ENCODE assay signal across 1 fruit fly cellular context in the genomic region with DNA sequence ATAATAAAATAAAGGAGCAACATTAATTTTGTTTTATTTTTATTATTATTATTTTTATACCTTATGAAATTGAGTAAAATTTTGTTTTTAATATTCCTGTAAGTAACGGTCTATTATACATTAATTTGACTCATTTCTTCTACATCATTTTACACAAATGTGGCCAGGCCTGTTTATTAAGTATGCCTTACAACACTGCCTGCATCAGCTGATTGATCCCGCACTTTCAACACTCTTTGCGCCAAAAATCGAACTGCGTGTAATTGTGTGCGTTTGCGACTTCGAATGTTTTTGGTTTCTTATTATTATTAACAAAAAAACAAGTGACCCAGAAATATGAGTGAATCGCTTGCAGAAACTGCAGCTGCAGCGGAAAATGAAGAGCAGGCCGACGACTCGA.
TF ChIP-seq lines count a peak whose summit lies in the region.

A gene (plus strand): TSS at position 185 of the 400 bp plus-strand sequence.

TF ChIP-seq in whole organism, embryonic, 481 proteins besides CTCF, POLR2A, EP300 and RAD21 (continued from another document and continues in another):
- TF ChIP-seq Scr (GFP tag; IDR thresholded peaks at IDR 0.05; lab: Robert Waterston, UW; ENCODE audit: partially characterized antibody) = no peak
- TF ChIP-seq CG30431 (GFP tag; optimal IDR thresholded peaks at IDR 0.05; lab: Kevin White, UChicago) = no peak
- peak; percentile 29; the same call in 1 of the 3 replicates for TF ChIP-seq knrl (GFP tag; IDR thresholded peaks at IDR 0.05; lab: Robert Waterston, UW; ENCODE audit: partially characterized antibody)
- no peak for TF ChIP-seq NK7.1 (GFP tag; optimal IDR thresholded peaks at IDR 0.05; lab: Kevin White, UChicago)
- TF ChIP-seq GATAe (GFP tag; conservative IDR thresholded peaks at IDR 0.05; lab: Robert Waterston, UW) = no peak
- peak; percentile 60 for TF ChIP-seq mam (GFP tag; optimal IDR thresholded peaks at IDR 0.05; lab: Kevin White, UChicago)
- TF ChIP-seq run (tag; optimal IDR thresholded peaks at IDR 0.05; lab: Kevin White, UChicago) = no peak
- TF ChIP-seq tin (GFP tag; optimal IDR thresholded peaks at IDR 0.05; lab: Kevin White, UChicago) = peak; percentile 13
- TF ChIP-seq caup (GFP tag; optimal IDR thresholded peaks at IDR 0.05; lab: Kevin White, UChicago; ENCODE audit: severe bottlenecking) = peak; percentile 58
- TF ChIP-seq her (GFP tag; optimal IDR thresholded peaks at IDR 0.05; lab: Kevin White, UChicago) = peak; percentile 10
- no peak for TF ChIP-seq Hmx (GFP tag; optimal IDR thresholded peaks at IDR 0.05; lab: Kevin White, UChicago)
- TF ChIP-seq lov (optimal IDR thresholded peaks at IDR 0.05; lab: Kevin White, UChicago) = no peak
- no peak for TF ChIP-seq lov (GFP tag; IDR thresholded peaks at IDR 0.05; lab: Robert Waterston, UW)
- TF ChIP-seq cg (GFP tag; optimal IDR thresholded peaks at IDR 0.05; lab: Kevin White, UChicago) = peak; percentile 68
- TF ChIP-seq CG13624 (GFP tag; optimal IDR thresholded peaks at IDR 0.05; lab: Kevin White, UChicago) = peak; percentile 61
- no peak for TF ChIP-seq CG15073 (GFP tag; optimal IDR thresholded peaks at IDR 0.05; lab: Kevin White, UChicago)
- TF ChIP-seq crc (GFP tag; optimal IDR thresholded peaks at IDR 0.05; lab: Kevin White, UChicago) = no peak
- TF ChIP-seq Ptx1 (GFP tag; IDR thresholded peaks at IDR 0.05; lab: Robert Waterston, UW) = peak; percentile 11; the same call in 1 of the 2 replicates
- no peak for TF ChIP-seq CG10431 (GFP tag; optimal IDR thresholded peaks at IDR 0.05; lab: Kevin White, UChicago)
- TF ChIP-seq fd3F (GFP tag; optimal IDR thresholded peaks at IDR 0.05; lab: Kevin White, UChicago) = no peak
- no peak for TF ChIP-seq ro (GFP tag; IDR thresholded peaks at IDR 0.05; lab: Robert Waterston, UW)
- no peak for TF ChIP-seq Ravus (GFP tag; IDR thresholded peaks at IDR 0.05; lab: Robert Waterston, UW)
- no peak for TF ChIP-seq odd (GFP tag; optimal IDR thresholded peaks at IDR 0.05; lab: Kevin White, UChicago)
- TF ChIP-seq ems (GFP tag; optimal IDR thresholded peaks at IDR 0.05; lab: Kevin White, UChicago) = peak; percentile 49
- no peak for TF ChIP-seq vfl (GFP tag; optimal IDR thresholded peaks at IDR 0.05; lab: Kevin White, UChicago)
- TF ChIP-seq CG7357 (GFP tag; IDR thresholded peaks at IDR 0.05; lab: Robert Waterston, UW) = no peak
- TF ChIP-seq Meics (GFP tag; optimal IDR thresholded peaks at IDR 0.05; lab: Kevin White, UChicago) = no peak
- no peak for TF ChIP-seq Vsx1 (GFP tag; optimal IDR thresholded peaks at IDR 0.05; lab: Kevin White, UChicago)
- TF ChIP-seq D19A (tag; optimal IDR thresholded peaks at IDR 0.05; lab: Kevin White, UChicago) = no peak
- no peak for TF ChIP-seq CG2875 (GFP tag; optimal IDR thresholded peaks at IDR 0.05; lab: Kevin White, UChicago)
- no peak for TF ChIP-seq CG10321 (GFP tag; IDR thresholded peaks at IDR 0.05; lab: Robert Waterston, UW)
- peak; percentile 14 for TF ChIP-seq exex (tag; optimal IDR thresholded peaks at IDR 0.05; lab: Kevin White, UChicago)
- peak; percentile 94 for TF ChIP-seq gcm (GFP tag; optimal IDR thresholded peaks at IDR 0.05; lab: Kevin White, UChicago)
- no peak for TF ChIP-seq CG12104 (GFP tag; optimal IDR thresholded peaks at IDR 0.05; lab: Kevin White, UChicago)
- no peak for TF ChIP-seq CG4328 (GFP tag; optimal IDR thresholded peaks at IDR 0.05; lab: Kevin White, UChicago)
- no peak for TF ChIP-seq unpg (GFP tag; optimal IDR thresholded peaks at IDR 0.05; lab: Kevin White, UChicago)
- TF ChIP-seq CG2889 (GFP tag; IDR thresholded peaks at IDR 0.05; lab: Robert Waterston, UW) = no peak
- peak; percentile 40 for TF ChIP-seq CG12391 (tag; optimal IDR thresholded peaks at IDR 0.05; lab: Kevin White, UChicago)
- peak; percentile 42 for TF ChIP-seq MESR4 (GFP tag; optimal IDR thresholded peaks at IDR 0.05; lab: Kevin White, UChicago)
- peak; percentile 41; the same call in 1 of the 3 replicates for TF ChIP-seq ken (GFP tag; IDR thresholded peaks at IDR 0.05; lab: Robert Waterston, UW)
- peak; percentile 66 for TF ChIP-seq CG12659 (GFP tag; optimal IDR thresholded peaks at IDR 0.05; lab: Kevin White, UChicago)
- TF ChIP-seq CG2120 (GFP tag; optimal IDR thresholded peaks at IDR 0.05; lab: Kevin White, UChicago) = peak; percentile 75
- peak; percentile 65 for TF ChIP-seq Bgb (GFP tag; IDR thresholded peaks at IDR 0.05; lab: Robert Waterston, UW; ENCODE audit: partially characterized antibody)
- TF ChIP-seq CG8765 (GFP tag; IDR thresholded peaks at IDR 0.05; lab: Robert Waterston, UW) = no peak
- no peak for TF ChIP-seq psq (GFP tag; optimal IDR thresholded peaks at IDR 0.05; lab: Kevin White, UChicago)
- peak; percentile 53 for TF ChIP-seq CG15601 (tag; optimal IDR thresholded peaks at IDR 0.05; lab: Kevin White, UChicago)
- peak; percentile 26 for TF ChIP-seq bcd (GFP tag; optimal IDR thresholded peaks at IDR 0.05; lab: Kevin White, UChicago)
- no peak for TF ChIP-seq D19B (GFP tag; optimal IDR thresholded peaks at IDR 0.05; lab: Kevin White, UChicago)
- peak; percentile 40 for TF ChIP-seq gro (GFP tag; optimal IDR thresholded peaks at IDR 0.05; lab: Kevin White, UChicago)
- TF ChIP-seq MTF-1 (GFP tag; optimal IDR thresholded peaks at IDR 0.05; lab: Kevin White, UChicago; ENCODE audit: borderline replicate concordance) = no peak
- no peak for TF ChIP-seq az2 (GFP tag; optimal IDR thresholded peaks at IDR 0.05; lab: Kevin White, UChicago)
- no peak for TF ChIP-seq yki (optimal IDR thresholded peaks at IDR 0.05; lab: Kevin White, UChicago)
- TF ChIP-seq CG16813 (GFP tag; IDR thresholded peaks at IDR 0.05; lab: Robert Waterston, UW; ENCODE audit: partially characterized antibody) = peak; percentile 53; the same call in 2 of the 3 replicates
- TF ChIP-seq ind (GFP tag; optimal IDR thresholded peaks at IDR 0.05; lab: Kevin White, UChicago) = peak; percentile 22
- TF ChIP-seq Gsc (GFP tag; IDR thresholded peaks at IDR 0.05; lab: Robert Waterston, UW) = no peak
- no peak for TF ChIP-seq Atf-2 (GFP tag; optimal IDR thresholded peaks at IDR 0.05; lab: Kevin White, UChicago)
- TF ChIP-seq sens-2 (GFP tag; IDR thresholded peaks at IDR 0.05; lab: Robert Waterston, UW) = no peak
- peak; percentile 62 for TF ChIP-seq Xrp1 (GFP tag; IDR thresholded peaks at IDR 0.05; lab: Robert Waterston, UW)
- no peak for TF ChIP-seq peb (GFP tag; IDR thresholded peaks at IDR 0.05; lab: Robert Waterston, UW)
- no peak for TF ChIP-seq kah (GFP tag; optimal IDR thresholded peaks at IDR 0.05; lab: Kevin White, UChicago)
- no peak for TF ChIP-seq fru (optimal IDR thresholded peaks at IDR 0.05; lab: Kevin White, UChicago)
- peak; percentile 40 for TF ChIP-seq PHDP (tag; optimal IDR thresholded peaks at IDR 0.05; lab: Kevin White, UChicago)
- peak; percentile 33 for TF ChIP-seq Fer1 (GFP tag; optimal IDR thresholded peaks at IDR 0.05; lab: Kevin White, UChicago)
- peak; percentile 25 for TF ChIP-seq CG8290 (GFP tag; optimal IDR thresholded peaks at IDR 0.05; lab: Kevin White, UChicago)
- peak in 1 of 2 experiments; percentile 85 for TF ChIP-seq CG8290 (tag; optimal IDR thresholded peaks at IDR 0.05; lab: Kevin White, UChicago)
- no peak for TF ChIP-seq Trl (optimal IDR thresholded peaks at IDR 0.05; lab: Kevin White, UChicago)
- TF ChIP-seq Trl (GFP tag; optimal IDR thresholded peaks at IDR 0.05; lab: Kevin White, UChicago) = peak; percentile 24
- no peak for TF ChIP-seq toy (GFP tag; IDR thresholded peaks at IDR 0.05; lab: Robert Waterston, UW)
- TF ChIP-seq nom (GFP tag; optimal IDR thresholded peaks at IDR 0.05; lab: Kevin White, UChicago) = no peak
- TF ChIP-seq Lhr (GFP tag; optimal IDR thresholded peaks at IDR 0.05; lab: Kevin White, UChicago) = peak; percentile 66
- TF ChIP-seq shn (GFP tag; optimal IDR thresholded peaks at IDR 0.05; lab: Kevin White, UChicago) = peak; percentile 60
- TF ChIP-seq Dek (tag; optimal IDR thresholded peaks at IDR 0.05; lab: Kevin White, UChicago) = peak; percentile 45
- TF ChIP-seq CG1602 (GFP tag; optimal IDR thresholded peaks at IDR 0.05; lab: Kevin White, UChicago) = peak; percentile 27
- peak; percentile 35 for TF ChIP-seq CG1647 (GFP tag; optimal IDR thresholded peaks at IDR 0.05; lab: Kevin White, UChicago)
- peak; percentile 75 for TF ChIP-seq Rfx (GFP tag; IDR thresholded peaks at IDR 0.05; lab: Robert Waterston, UW)
- no peak for TF ChIP-seq CG4820 (GFP tag; optimal IDR thresholded peaks at IDR 0.05; lab: Kevin White, UChicago)
- TF ChIP-seq CG1603 (tag; optimal IDR thresholded peaks at IDR 0.05; lab: Kevin White, UChicago) = peak; percentile 73
- TF ChIP-seq CG4404 (GFP tag; IDR thresholded peaks at IDR 0.05; lab: Robert Waterston, UW) = no peak
- peak in 1 of 2 experiments; percentile 29 for TF ChIP-seq Hr51 (GFP tag; optimal IDR thresholded peaks at IDR 0.05; lab: Kevin White, UChicago)
- TF ChIP-seq Ets97D (GFP tag; optimal IDR thresholded peaks at IDR 0.05; lab: Kevin White, UChicago) = peak; percentile 80
- TF ChIP-seq ac (GFP tag; optimal IDR thresholded peaks at IDR 0.05; lab: Kevin White, UChicago) = no peak
- no peak for TF ChIP-seq gem (tag; optimal IDR thresholded peaks at IDR 0.05; lab: Kevin White, UChicago)
- no peak for TF ChIP-seq pita (GFP tag; optimal IDR thresholded peaks at IDR 0.05; lab: Kevin White, UChicago)
- TF ChIP-seq wdn (GFP tag; IDR thresholded peaks at IDR 0.05; lab: Robert Waterston, UW) = no peak
- peak; percentile 18 for TF ChIP-seq slou (GFP tag; optimal IDR thresholded peaks at IDR 0.05; lab: Kevin White, UChicago)
- peak; percentile 66; the same call in 1 of the 2 replicates for TF ChIP-seq E2f1 (GFP tag; IDR thresholded peaks at IDR 0.05; lab: Robert Waterston, UW)
- TF ChIP-seq Hr39 (optimal IDR thresholded peaks at IDR 0.05; lab: Kevin White, UChicago) = no peak
- TF ChIP-seq hbn (GFP tag; IDR thresholded peaks at IDR 0.05; lab: Robert Waterston, UW; ENCODE audit: partially characterized antibody) = no peak
- no peak for TF ChIP-seq ham (GFP tag; IDR thresholded peaks at IDR 0.05; lab: Robert Waterston, UW)
- TF ChIP-seq tap (tag; optimal IDR thresholded peaks at IDR 0.05; lab: Kevin White, UChicago) = no peak
- TF ChIP-seq HLH54F (GFP tag; optimal IDR thresholded peaks at IDR 0.05; lab: Kevin White, UChicago) = peak; percentile 53
- peak; percentile 39 for TF ChIP-seq Bdp1 (GFP tag; optimal IDR thresholded peaks at IDR 0.05; lab: Kevin White, UChicago)
- TF ChIP-seq Max (GFP tag; optimal IDR thresholded peaks at IDR 0.05; lab: Kevin White, UChicago) = peak; percentile 19
- TF ChIP-seq Lpt (GFP tag; optimal IDR thresholded peaks at IDR 0.05; lab: Kevin White, UChicago) = no peak
- no peak for TF ChIP-seq CG6683 (GFP tag; optimal IDR thresholded peaks at IDR 0.05; lab: Kevin White, UChicago)
- peak; percentile 72 for TF ChIP-seq stwl (tag; optimal IDR thresholded peaks at IDR 0.05; lab: Kevin White, UChicago)
- TF ChIP-seq usp (GFP tag; optimal IDR thresholded peaks at IDR 0.05; lab: Kevin White, UChicago) = no peak
- peak; percentile 33 for TF ChIP-seq CG9876 (GFP tag; optimal IDR thresholded peaks at IDR 0.05; lab: Kevin White, UChicago)
- TF ChIP-seq Camta (GFP tag; optimal IDR thresholded peaks at IDR 0.05; lab: Kevin White, UChicago) = peak; percentile 36
- no peak for TF ChIP-seq CG18476 (GFP tag; optimal IDR thresholded peaks at IDR 0.05; lab: Kevin White, UChicago)
- peak; percentile 31; the same call in 1 of the 2 replicates for TF ChIP-seq NFAT (GFP tag; IDR thresholded peaks at IDR 0.05; lab: Robert Waterston, UW)
- peak; percentile 33 for TF ChIP-seq CG8089 (GFP tag; optimal IDR thresholded peaks at IDR 0.05; lab: Kevin White, UChicago)
- TF ChIP-seq CG5953 (GFP tag; IDR thresholded peaks at IDR 0.05; lab: Robert Waterston, UW) = no peak
- peak; percentile 34 for TF ChIP-seq CG3065 (GFP tag; optimal IDR thresholded peaks at IDR 0.05; lab: Kevin White, UChicago)
- no peak for TF ChIP-seq bab2 (GFP tag; optimal IDR thresholded peaks at IDR 0.05; lab: Kevin White, UChicago)
- peak; percentile 17 for TF ChIP-seq CG30403 (GFP tag; optimal IDR thresholded peaks at IDR 0.05; lab: Kevin White, UChicago)
- TF ChIP-seq CrebB (tag; optimal IDR thresholded peaks at IDR 0.05; lab: Kevin White, UChicago) = no peak
- TF ChIP-seq CG2712 (tag; optimal IDR thresholded peaks at IDR 0.05; lab: Kevin White, UChicago) = peak; percentile 45
- no peak for TF ChIP-seq kni (GFP tag; optimal IDR thresholded peaks at IDR 0.05; lab: Kevin White, UChicago)
- TF ChIP-seq Mad (GFP tag; optimal IDR thresholded peaks at IDR 0.05; lab: Kevin White, UChicago) = peak; percentile 54
- TF ChIP-seq CG33213 (GFP tag; optimal IDR thresholded peaks at IDR 0.05; lab: Kevin White, UChicago) = peak; percentile 45
- peak; percentile 11 for TF ChIP-seq CG3163 (GFP tag; optimal IDR thresholded peaks at IDR 0.05; lab: Kevin White, UChicago)
- TF ChIP-seq tup (GFP tag; optimal IDR thresholded peaks at IDR 0.05; lab: Kevin White, UChicago) = peak; percentile 46
- TF ChIP-seq Hr3 (GFP tag; optimal IDR thresholded peaks at IDR 0.05; lab: Kevin White, UChicago) = peak; percentile 45
- TF ChIP-seq Neu2 (GFP tag; optimal IDR thresholded peaks at IDR 0.05; lab: Kevin White, UChicago; ENCODE audit: borderline replicate concordance) = no peak
- peak; percentile 10 for TF ChIP-seq dmrt11E (tag; optimal IDR thresholded peaks at IDR 0.05; lab: Kevin White, UChicago)
- TF ChIP-seq Abd-B (GFP tag; optimal IDR thresholded peaks at IDR 0.05; lab: Kevin White, UChicago) = no peak
- no peak for TF ChIP-seq CG1233 (GFP tag; optimal IDR thresholded peaks at IDR 0.05; lab: Kevin White, UChicago)
- TF ChIP-seq trh (GFP tag; optimal IDR thresholded peaks at IDR 0.05; lab: Kevin White, UChicago) = no peak
- TF ChIP-seq Doc2 (GFP tag; IDR thresholded peaks at IDR 0.05; lab: Robert Waterston, UW) = no peak
- TF ChIP-seq Hand (GFP tag; optimal IDR thresholded peaks at IDR 0.05; lab: Kevin White, UChicago) = no peak
- TF ChIP-seq hkb (optimal IDR thresholded peaks at IDR 0.05; lab: Kevin White, UChicago) = no peak
- peak; percentile 20 for TF ChIP-seq hkb (GFP tag; IDR thresholded peaks at IDR 0.05; lab: Robert Waterston, UW)
- no peak for TF ChIP-seq cwo (GFP tag; optimal IDR thresholded peaks at IDR 0.05; lab: Kevin White, UChicago)
- no peak for TF ChIP-seq repo (GFP tag; optimal IDR thresholded peaks at IDR 0.05; lab: Kevin White, UChicago)
- TF ChIP-seq CG4282 (GFP tag; optimal IDR thresholded peaks at IDR 0.05; lab: Kevin White, UChicago) = peak; percentile 50
- TF ChIP-seq CG6272 (GFP tag; IDR thresholded peaks at IDR 0.05; lab: Robert Waterston, UW) = no peak
- TF ChIP-seq Dip3 (GFP tag; optimal IDR thresholded peaks at IDR 0.05; lab: Kevin White, UChicago) = peak; percentile 58
- TF ChIP-seq CG8359 (GFP tag; optimal IDR thresholded peaks at IDR 0.05; lab: Kevin White, UChicago; ENCODE audit: borderline replicate concordance) = no peak
